Fruit fly (Drosophila melanogaster) whole organism, pupa: ENCODE data around the gene CG4982.

ENCODE experiments used
- CG34367 ChIP-seq: fragments of 200-800 bp; sonication (Bioruptor generic); optimal IDR thresholded peaks from 2 replicates; lab custom pipeline; 2018; ENCODE audit warnings: missing biosample characterization, mild to moderate bottlenecking, missing genetic modification characterization
- CG8301 ChIP-seq: fragments of 200-800 bp; sonication (Bioruptor generic); optimal IDR thresholded peaks from 2 replicates; lab custom pipeline; 2018; ENCODE audit warnings: missing biosample characterization, mild to moderate bottlenecking, missing genetic modification characterization
- CG9948 ChIP-seq: fragments of 200-800 bp; sonication (Bioruptor generic); optimal IDR thresholded peaks from 2 replicates; lab custom pipeline; 2018; ENCODE audit warnings: missing biosample characterization, mild to moderate bottlenecking, missing genetic modification characterization, moderate library complexity
- Snoo ChIP-seq: fragments of 200-800 bp; sonication (Bioruptor generic); optimal IDR thresholded peaks from 3 replicates; lab custom pipeline; 2017; ENCODE audit warnings: missing biosample characterization, mild to moderate bottlenecking, missing genetic modification characterization, inconsistent platforms
- gl ChIP-seq: fragments of 200-800 bp; sonication (Bioruptor generic); optimal IDR thresholded peaks from 2 replicates; lab custom pipeline; 2018; ENCODE audit warnings: missing biosample characterization, mild to moderate bottlenecking, missing genetic modification characterization

DNA sequence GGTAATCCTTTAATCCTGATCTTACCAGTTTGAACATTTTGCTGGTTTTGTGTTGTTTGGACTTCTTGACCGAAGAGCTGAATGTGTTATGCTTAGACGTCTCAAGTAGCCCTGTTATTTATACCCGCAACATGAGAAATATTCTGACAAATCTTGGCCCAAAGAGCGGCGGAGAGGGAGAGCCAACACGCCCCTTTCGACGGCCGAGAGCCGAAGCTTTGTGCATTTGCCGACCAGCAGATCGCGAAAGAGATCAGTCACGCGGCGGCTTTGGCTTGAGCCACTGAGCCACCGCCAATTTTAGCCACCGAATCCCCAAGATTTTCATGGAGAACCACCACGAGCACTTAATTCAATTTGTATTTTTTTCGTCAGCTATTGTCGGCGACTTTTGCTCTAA, 5.8 kb upstream of the CG4982 start, which contains the start of gene CG4962:
- TF ChIP-seq Snoo, result no peak
- TF ChIP-seq CG8301, result no peak
- no peak for TF ChIP-seq CG9948 (tag; lab: Kevin White, UChicago)
- no peak for TF ChIP-seq gl
- no peak for TF ChIP-seq CG34367 (tag; lab: Kevin White, UChicago)
